Worm (Caenorhabditis elegans) whole organism, L2 larva: ENCODE results near the gene M28.9.

Experiments used
- aly-2 ChIP-seq: fragments of 150-350 bp; optimal IDR thresholded peaks from 2 replicates; lab custom pipeline; 2014; ENCODE audit warnings: missing biosample characterization, missing genetic modification characterization
- unc-55 ChIP-seq: fragments of 150-350 bp; sonication (generic microtip); optimal IDR thresholded peaks from 3 replicates; lab custom pipeline; 2014; ENCODE audit warnings: missing biosample characterization, missing genetic modification reagents, missing genetic modification characterization

ce11 chrII:10657632-10658108 is 18.5 kb downstream of the M28.9 start, which contains the start of gene lact-3:
- TF ChIP-seq aly-2 (tag; lab: Kevin White, UChicago), result no peak
- TF ChIP-seq unc-55 (GFP tag; lab: Kevin White, UChicago), result no peak
